Fruit fly (Drosophila melanogaster): Measurements from ENCODE around the gene CG7099.

The CG7099 gene

DNA sequence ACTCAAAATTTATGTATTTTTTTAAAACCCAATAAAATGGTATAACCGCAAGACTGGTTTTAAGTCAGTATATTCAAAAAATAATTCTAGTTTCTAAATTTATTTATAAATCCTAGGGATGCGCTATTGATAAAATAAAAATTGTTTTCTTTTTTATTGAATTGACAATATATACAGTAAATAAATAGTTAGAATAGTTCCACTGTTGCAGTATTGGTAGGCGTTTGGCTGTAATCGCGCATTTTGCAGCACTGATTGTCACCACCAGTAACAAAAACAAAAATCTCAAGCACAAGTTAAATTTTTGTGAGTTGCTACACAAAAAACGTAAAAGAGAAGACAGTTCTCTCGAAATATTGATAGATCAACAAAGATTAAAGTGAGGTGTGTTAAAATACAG lies 18.4 kb upstream of the CG7099 start, which contains the start of gene CG31855 (continued):
- TF ChIP-seq CG6791 (GFP tag; IDR thresholded peaks at IDR 0.05; ENCODE audit: partially characterized antibody), result 0 out of 3 replicates have a peak, but pooled peaks have one; percentile 16
- TF ChIP-seq CG3995 (GFP tag; optimal IDR thresholded peaks at IDR 0.05), result peak; percentile 51
- TF ChIP-seq CG4360 (GFP tag; IDR thresholded peaks at IDR 0.05), result no peak
- TF ChIP-seq PHDP (tag; optimal IDR thresholded peaks at IDR 0.05), result peak; percentile 81
- peak; percentile 85 for TF ChIP-seq gem (tag; optimal IDR thresholded peaks at IDR 0.05)
- TF ChIP-seq ttk (GFP tag; IDR thresholded peaks at IDR 0.05), result peak; percentile 69
- TF ChIP-seq Six4 (GFP tag; optimal IDR thresholded peaks at IDR 0.05), result peak; percentile 68
- TF ChIP-seq cg (GFP tag; optimal IDR thresholded peaks at IDR 0.05), result no peak
- peak; percentile 59 for TF ChIP-seq dm (GFP tag; optimal IDR thresholded peaks at IDR 0.05)
- TF ChIP-seq org-1 (GFP tag; optimal IDR thresholded peaks at IDR 0.05), result peak; percentile 43
- peak; percentile 56 for TF ChIP-seq D19A (tag; optimal IDR thresholded peaks at IDR 0.05)
- no peak for TF ChIP-seq jing (GFP tag; optimal IDR thresholded peaks at IDR 0.05)
- peak; percentile 42 for TF ChIP-seq CG17802 (tag; optimal IDR thresholded peaks at IDR 0.05)
- TF ChIP-seq esg (GFP tag; conservative IDR thresholded peaks at IDR 0.05), result peak; percentile 52
- TF ChIP-seq rib (GFP tag; IDR thresholded peaks at IDR 0.05), result peak; percentile 80
- TF ChIP-seq Lim3 (GFP tag; IDR thresholded peaks at IDR 0.05), result no peak
- TF ChIP-seq maf-S (GFP tag; optimal IDR thresholded peaks at IDR 0.05), result peak; percentile 76
- TF ChIP-seq unc-4 (GFP tag; IDR thresholded peaks at IDR 0.05; ENCODE audit: partially characterized antibody), result no peak
- no peak for TF ChIP-seq Lpt (GFP tag; optimal IDR thresholded peaks at IDR 0.05)
- peak; percentile 68 for TF ChIP-seq gcm (GFP tag; optimal IDR thresholded peaks at IDR 0.05)
- peak; percentile 19 for TF ChIP-seq CG3163 (GFP tag; optimal IDR thresholded peaks at IDR 0.05)
- no peak for TF ChIP-seq tio (GFP tag; optimal IDR thresholded peaks at IDR 0.05)
- peak; percentile 74 for TF ChIP-seq Ada2b (GFP tag; IDR thresholded peaks at IDR 0.05)
- no peak for TF ChIP-seq pb (GFP tag; optimal IDR thresholded peaks at IDR 0.05)
- peak; percentile 71 for TF ChIP-seq dmrt11E (tag; optimal IDR thresholded peaks at IDR 0.05)
- peak; percentile 41; the same call in 1 of the 2 replicates for TF ChIP-seq Poxn (GFP tag; IDR thresholded peaks at IDR 0.05)
- no peak for TF ChIP-seq Dll (GFP tag; IDR thresholded peaks at IDR 0.05; ENCODE audit: partially characterized antibody)
- TF ChIP-seq Chrac-16 (GFP tag; optimal IDR thresholded peaks at IDR 0.05), result peak; percentile 85
- peak; percentile 79 for TF ChIP-seq YL-1 (GFP tag; optimal IDR thresholded peaks at IDR 0.05)
- TF ChIP-seq CG11398 (GFP tag; optimal IDR thresholded peaks at IDR 0.05), result no peak
- peak; percentile 95 for TF ChIP-seq slbo (GFP tag; IDR thresholded peaks at IDR 0.05)
- peak; percentile 63 for TF ChIP-seq CG12744 (GFP tag; optimal IDR thresholded peaks at IDR 0.05)
- TF ChIP-seq ham (GFP tag; IDR thresholded peaks at IDR 0.05), result peak; percentile 37; the same call in 1 of the 2 replicates
- peak; percentile 69 for TF ChIP-seq fu2 (GFP tag; optimal IDR thresholded peaks at IDR 0.05)
- TF ChIP-seq CG7963 (GFP tag; IDR thresholded peaks at IDR 0.05; ENCODE audit: partially characterized antibody), result no peak
- TF ChIP-seq CG14050 (GFP tag; IDR thresholded peaks at IDR 0.05), result peak; percentile 67
- TF ChIP-seq dati (GFP tag; IDR thresholded peaks at IDR 0.05), result no peak
- no peak for TF ChIP-seq fd64A (GFP tag; optimal IDR thresholded peaks at IDR 0.05)
- peak; percentile 41 for TF ChIP-seq run (tag; optimal IDR thresholded peaks at IDR 0.05)
- TF ChIP-seq Adf1 (GFP tag; IDR thresholded peaks at IDR 0.05), result no peak; the same call in 1 of the 2 replicates
- peak; percentile 51; the same call in 1 of the 2 replicates for TF ChIP-seq Drgx (GFP tag; IDR thresholded peaks at IDR 0.05)
- TF ChIP-seq pita (GFP tag; optimal IDR thresholded peaks at IDR 0.05), result no peak
- no peak for TF ChIP-seq ato (GFP tag; IDR thresholded peaks at IDR 0.05; ENCODE audit: partially characterized antibody)
- TF ChIP-seq CG10366 (GFP tag; IDR thresholded peaks at IDR 0.05), result peak; percentile 76
- peak; percentile 55 for TF ChIP-seq stwl (tag; optimal IDR thresholded peaks at IDR 0.05)
- TF ChIP-seq CG13287 (GFP tag; IDR thresholded peaks at IDR 0.05; ENCODE audit: partially characterized antibody), result peak; percentile 50; the same call in 1 of the 2 replicates
- peak; percentile 46; the same call in 1 of the 2 replicates for TF ChIP-seq Awh (GFP tag; IDR thresholded peaks at IDR 0.05)
- peak; percentile 69 for TF ChIP-seq CG9609 (GFP tag; optimal IDR thresholded peaks at IDR 0.05)
- TF ChIP-seq ftz-f1 (GFP tag; optimal IDR thresholded peaks at IDR 0.05), result no peak
- no peak for TF ChIP-seq Hr39 (optimal IDR thresholded peaks at IDR 0.05)
- TF ChIP-seq Fer1 (GFP tag; optimal IDR thresholded peaks at IDR 0.05), result peak; percentile 85
- no peak for TF ChIP-seq toy (GFP tag; IDR thresholded peaks at IDR 0.05)

Measured in whole organism, embryonic.